Fruit fly (Drosophila melanogaster) whole organism, embryonic: ENCODE measurements around the gene CG4020.
A peak's percentile ranks its signal among the peaks of the same experiment; 100 is the strongest.

Experiments used
- Bgb ChIP-seq: fragments of 200-800 bp; sonication (Bioruptor generic); IDR thresholded peaks from 2 replicates; pipeline ENCODE4 v1.3.6; 2022; ENCODE audit warnings: missing biosample characterization, missing genetic modification characterization; ENCODE audit not compliant: partially characterized antibody
- Blimp-1 ChIP-seq: fragments of 200-800 bp; sonication (Bioruptor generic); optimal IDR thresholded peaks from 3 replicates; lab custom pipeline; 2018; ENCODE audit warnings: missing biosample characterization, missing genetic modification characterization, mild to moderate bottlenecking, moderate library complexity, missing genetic modification reagents
- Bteb2 ChIP-seq: fragments of 200-800 bp; sonication (Bioruptor generic); optimal IDR thresholded peaks from 2 replicates; lab custom pipeline; 2016; ENCODE audit warnings: missing biosample characterization, missing genetic modification characterization
- CG10431 ChIP-seq: fragments of 200-800 bp; sonication (Bioruptor generic); optimal IDR thresholded peaks from 3 replicates; lab custom pipeline; 2018; ENCODE audit warnings: missing biosample characterization, mild to moderate bottlenecking, missing genetic modification characterization
- CG12391 ChIP-seq: fragments of 200-800 bp; sonication (Bioruptor generic); optimal IDR thresholded peaks from 3 replicates; lab custom pipeline; 2018; ENCODE audit warnings: missing biosample characterization, mild to moderate bottlenecking, missing genetic modification characterization, moderate library complexity
- CG15696 ChIP-seq: fragments of 200-800 bp; sonication (Bioruptor generic); optimal IDR thresholded peaks from 2 replicates; lab custom pipeline; 2019; ENCODE audit warnings: missing biosample characterization, mild to moderate bottlenecking, missing genetic modification characterization, moderate library complexity
- CG17328 ChIP-seq: fragments of 200-800 bp; sonication (Bioruptor generic); IDR thresholded peaks from 2 replicates; pipeline ENCODE4 v1.3.6; 2022; ENCODE audit warnings: missing biosample characterization, missing genetic modification characterization
- CG17612 ChIP-seq: fragments of 200-800 bp; sonication (Bioruptor generic); IDR thresholded peaks from 2 replicates; pipeline ENCODE4 v1.3.6; 2022; ENCODE audit warnings: missing biosample characterization, missing genetic modification characterization
- CG18476 ChIP-seq: fragments of 200-800 bp; sonication (Bioruptor generic); optimal IDR thresholded peaks from 2 replicates; lab custom pipeline; 2016; ENCODE audit warnings: missing biosample characterization, mild to moderate bottlenecking, missing genetic modification characterization
- CG2875 ChIP-seq: fragments of 200-800 bp; sonication (Bioruptor generic); optimal IDR thresholded peaks from 2 replicates; lab custom pipeline; 2017; ENCODE audit warnings: missing biosample characterization, mild to moderate bottlenecking, missing genetic modification characterization, missing genetic modification reagents
- CG32532 ChIP-seq: fragments of 200-800 bp; sonication (Bioruptor generic); IDR thresholded peaks from 2 replicates; pipeline ENCODE4 v1.3.6; 2022; ENCODE audit warnings: missing biosample characterization, missing genetic modification characterization
- CG34422 ChIP-seq: fragments of 200-800 bp; sonication (Bioruptor generic); IDR thresholded peaks from 3 replicates; pipeline ENCODE4 v1.3.6; 2022; ENCODE audit warnings: missing biosample characterization, missing genetic modification characterization
- CG6813 ChIP-seq: fragments of 200-800 bp; sonication (Bioruptor generic); optimal IDR thresholded peaks from 2 replicates; lab custom pipeline; 2017; ENCODE audit warnings: missing biosample characterization, missing genetic modification characterization, mild to moderate bottlenecking, moderate library complexity, missing genetic modification reagents
- CG9609 ChIP-seq: fragments of 200-800 bp; sonication (Bioruptor generic); optimal IDR thresholded peaks from 3 replicates; lab custom pipeline; 2016; ENCODE audit warnings: missing biosample characterization, missing genetic modification characterization
- CrebB ChIP-seq: fragments of 200-800 bp; sonication (Bioruptor generic); optimal IDR thresholded peaks from 3 replicates; lab custom pipeline; 2018; ENCODE audit warnings: missing biosample characterization, mild to moderate bottlenecking, missing genetic modification characterization
- Dbx ChIP-seq: fragments of 200-800 bp; sonication (Bioruptor generic); IDR thresholded peaks from 3 replicates; pipeline ENCODE4 v1.3.6; 2022; ENCODE audit warnings: missing biosample characterization, missing genetic modification characterization
- Dfd ChIP-seq, 2 experiments: fragments of >200 bp; optimal IDR thresholded peaks; 2 replicates each; lab custom pipeline; 2017; ENCODE audit warnings: missing biosample characterization in 2 of 2, missing genetic modification characterization in 2 of 2
- Dll ChIP-seq: fragments of 200-800 bp; sonication (Bioruptor generic); IDR thresholded peaks from 4 replicates; pipeline ENCODE4 v1.3.6; 2022; ENCODE audit warnings: missing biosample characterization, missing genetic modification characterization; ENCODE audit not compliant: partially characterized antibody
- Fer1 ChIP-seq: fragments of 200-800 bp; sonication (Bioruptor generic); optimal IDR thresholded peaks from 2 replicates; lab custom pipeline; 2017; ENCODE audit warnings: missing biosample characterization, mild to moderate bottlenecking, missing genetic modification characterization
- H2.0 ChIP-seq: fragments of 200-800 bp; sonication (Bioruptor generic); IDR thresholded peaks from 2 replicates; pipeline ENCODE4 v1.3.6; 2022; ENCODE audit warnings: missing biosample characterization, missing genetic modification characterization
- Hand ChIP-seq: fragments of 200-800 bp; sonication (Bioruptor generic); optimal IDR thresholded peaks from 2 replicates; lab custom pipeline; 2017; ENCODE audit warnings: mild to moderate bottlenecking, missing biosample characterization, missing genetic modification reagents, missing genetic modification characterization
- MBD-R2 ChIP-seq: fragments of 200-800 bp; sonication (Bioruptor generic); IDR thresholded peaks from 2 replicates; pipeline ENCODE4 v1.3.6; 2022; ENCODE audit warnings: missing biosample characterization, missing genetic modification characterization
- Meics ChIP-seq: fragments of 200-800 bp; sonication (Bioruptor generic); optimal IDR thresholded peaks from 2 replicates; lab custom pipeline; 2017; ENCODE audit warnings: missing biosample characterization, mild to moderate bottlenecking, missing genetic modification characterization
- Mrtf ChIP-seq: fragments of 200-800 bp; sonication (Bioruptor generic); IDR thresholded peaks from 3 replicates; pipeline ENCODE4 v1.3.6; 2022; ENCODE audit warnings: missing biosample characterization, missing genetic modification characterization
- Ptx1 ChIP-seq: fragments of 200-800 bp; sonication (Bioruptor generic); IDR thresholded peaks from 2 replicates; pipeline ENCODE4 v1.3.6; 2022; ENCODE audit warnings: missing biosample characterization, missing genetic modification characterization
- Trl ChIP-seq, 3 experiments: fragments of >200 bp in 2 of 3; fragments of 200-800 bp in 1 of 3; sonication (Bioruptor generic) in 1 of 3; optimal IDR thresholded peaks; 2 replicates in 1 of 3; 3 replicates in 2 of 3; lab custom pipeline; 2016 to 2017; ENCODE audit warnings: missing biosample characterization in 1 of 3, missing genetic modification characterization in 1 of 3
- Xrp1 ChIP-seq: fragments of 200-800 bp; sonication (Bioruptor generic); IDR thresholded peaks from 2 replicates; pipeline ENCODE4 v1.3.6; 2022; ENCODE audit warnings: missing biosample characterization, missing genetic modification characterization
- ara ChIP-seq: fragments of 200-800 bp; sonication (Bioruptor generic); IDR thresholded peaks from 2 replicates; pipeline ENCODE4 v1.3.6; 2022; ENCODE audit warnings: missing biosample characterization, missing genetic modification characterization
- ash1 ChIP-seq: fragments of 200-800 bp; sonication (Bioruptor generic); optimal IDR thresholded peaks from 2 replicates; lab custom pipeline; 2018; ENCODE audit warnings: missing biosample characterization, mild to moderate bottlenecking, missing genetic modification characterization
- bsh ChIP-seq, 2 experiments: fragments of 200-800 bp; sonication (Bioruptor generic); optimal IDR thresholded peaks; 2 replicates each; lab custom pipeline; 2017 to 2018; ENCODE audit warnings: mild to moderate bottlenecking in 2 of 2, missing biosample characterization in 2 of 2, missing genetic modification characterization in 2 of 2, moderate library complexity in 1 of 2
- btn ChIP-seq: fragments of 200-800 bp; sonication (Bioruptor generic); optimal IDR thresholded peaks from 2 replicates; lab custom pipeline; 2016; ENCODE audit warnings: missing biosample characterization, missing genetic modification characterization
- da ChIP-seq: fragments of 200-800 bp; sonication (Bioruptor generic); optimal IDR thresholded peaks from 2 replicates; lab custom pipeline; 2016; ENCODE audit warnings: missing biosample characterization, missing genetic modification characterization
- dmrt99B ChIP-seq: fragments of 200-800 bp; sonication (Bioruptor generic); optimal IDR thresholded peaks from 2 replicates; lab custom pipeline; 2018; ENCODE audit warnings: missing biosample characterization, mild to moderate bottlenecking, missing genetic modification characterization, moderate library complexity
- dpn ChIP-seq, 2 experiments: fragments of 200-800 bp; sonication (Bioruptor generic); optimal IDR thresholded peaks; 3 replicates each; lab custom pipeline; 2016; ENCODE audit warnings: missing biosample characterization in 2 of 2, missing genetic modification characterization in 2 of 2
- emc ChIP-seq: fragments of 200-800 bp; sonication (Bioruptor generic); optimal IDR thresholded peaks from 2 replicates; lab custom pipeline; 2016; ENCODE audit warnings: missing biosample characterization, missing genetic modification characterization
- ftz-f1 ChIP-seq: fragments of 200-800 bp; sonication (Bioruptor generic); optimal IDR thresholded peaks from 2 replicates; lab custom pipeline; 2016; ENCODE audit warnings: missing biosample characterization, missing genetic modification characterization
- ind ChIP-seq: fragments of 200-800 bp; sonication (Bioruptor generic); optimal IDR thresholded peaks from 3 replicates; lab custom pipeline; 2016; ENCODE audit warnings: missing biosample characterization, missing genetic modification characterization
- kah ChIP-seq: fragments of 200-800 bp; sonication (Bioruptor generic); optimal IDR thresholded peaks from 2 replicates; lab custom pipeline; 2018; ENCODE audit warnings: missing biosample characterization, mild to moderate bottlenecking, missing genetic modification characterization
- knrl ChIP-seq: fragments of 200-800 bp; sonication (Bioruptor generic); IDR thresholded peaks from 3 replicates; pipeline ENCODE4 v1.3.6; 2022; ENCODE audit warnings: missing biosample characterization, missing genetic modification characterization; ENCODE audit not compliant: partially characterized antibody
- mld ChIP-seq: fragments of 200-800 bp; sonication (Bioruptor generic); IDR thresholded peaks from 3 replicates; pipeline ENCODE4 v1.3.6; 2022; ENCODE audit warnings: missing biosample characterization, missing genetic modification characterization; ENCODE audit not compliant: partially characterized antibody
- nau ChIP-seq: fragments of 200-800 bp; sonication (Bioruptor generic); optimal IDR thresholded peaks from 3 replicates; lab custom pipeline; 2017; ENCODE audit warnings: missing biosample characterization, mild to moderate bottlenecking, missing genetic modification characterization, missing genetic modification reagents
- nerfin-1 ChIP-seq: fragments of 200-800 bp; sonication (Bioruptor generic); optimal IDR thresholded peaks from 3 replicates; lab custom pipeline; 2019; ENCODE audit warnings: missing biosample characterization, mild to moderate bottlenecking, missing genetic modification characterization, moderate library complexity
- nerfin-2 ChIP-seq: fragments of 200-800 bp; sonication (Bioruptor generic); IDR thresholded peaks from 2 replicates; pipeline ENCODE4 v1.3.6; 2022; ENCODE audit warnings: missing biosample characterization, missing genetic modification characterization; ENCODE audit not compliant: partially characterized antibody
- org-1 ChIP-seq: fragments of 200-800 bp; sonication (Bioruptor generic); optimal IDR thresholded peaks from 2 replicates; lab custom pipeline; 2017; ENCODE audit warnings: missing biosample characterization, missing genetic modification characterization
- pzg ChIP-seq: fragments of 200-800 bp; sonication (Bioruptor generic); optimal IDR thresholded peaks from 3 replicates; lab custom pipeline; 2018; ENCODE audit warnings: missing biosample characterization, mild to moderate bottlenecking, missing genetic modification characterization, moderate library complexity
- ro ChIP-seq: fragments of 200-800 bp; sonication (Bioruptor generic); IDR thresholded peaks from 2 replicates; pipeline ENCODE4 v1.3.6; 2022; ENCODE audit warnings: missing biosample characterization, missing genetic modification characterization
- tin ChIP-seq: fragments of 200-800 bp; sonication (Bioruptor generic); optimal IDR thresholded peaks from 3 replicates; lab custom pipeline; 2016; ENCODE audit warnings: missing biosample characterization, missing genetic modification characterization
- zfh2 ChIP-seq: fragments of 200-800 bp; sonication (Bioruptor generic); optimal IDR thresholded peaks from 2 replicates; lab custom pipeline; 2016; ENCODE audit warnings: missing biosample characterization, missing genetic modification characterization

Gene CG4020

DNA sequence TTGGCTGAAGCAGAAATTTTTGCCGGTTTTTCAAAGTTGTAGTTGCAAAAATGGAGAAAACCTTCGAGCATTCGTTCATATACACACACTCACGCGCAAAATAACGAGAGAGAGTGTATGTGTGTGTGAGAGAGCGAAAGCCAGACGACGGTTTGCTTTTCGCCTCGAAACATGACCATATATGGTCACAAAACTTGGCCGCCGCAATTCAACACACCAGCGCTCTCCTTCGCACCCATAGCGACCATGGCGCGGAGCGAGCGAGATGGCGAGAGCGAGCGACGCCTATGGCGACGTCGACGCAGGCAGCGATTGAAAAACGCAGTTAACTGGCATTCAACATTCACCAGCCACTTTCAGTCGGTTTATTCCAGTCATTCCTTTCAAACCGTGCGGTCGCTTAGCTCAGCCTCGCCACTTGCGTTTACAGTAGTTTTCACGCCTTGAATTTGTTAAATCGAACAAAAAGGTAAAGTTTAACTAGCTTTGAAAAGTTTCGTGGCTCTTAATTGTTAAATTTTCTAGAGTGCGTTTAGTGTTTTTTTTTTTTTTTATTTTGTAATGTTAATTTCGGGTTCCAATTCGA is 3.8 kb upstream of the CG4020 start (continued):
- TF ChIP-seq pzg (GFP tag; lab: Kevin White, UChicago) = peak; percentile 7
- peak in 1 of 2 experiments; percentile 19 for TF ChIP-seq dpn (GFP tag; optimal IDR thresholded peaks at IDR 0.05; lab: Kevin White, UChicago)
- no peak for TF ChIP-seq zfh2 (GFP tag; lab: Kevin White, UChicago)
- TF ChIP-seq Fer1 (GFP tag; lab: Kevin White, UChicago) = peak; percentile 29
- no peak for TF ChIP-seq ro (GFP tag; lab: Robert Waterston, UW)
- TF ChIP-seq ind = no peak
- TF ChIP-seq Dbx (GFP tag; lab: Robert Waterston, UW) = peak; percentile 77; the same call in 2 of the 3 replicates
- peak; percentile 24 for TF ChIP-seq kah (GFP tag; lab: Kevin White, UChicago)
- TF ChIP-seq CG18476 = peak; percentile 51
- TF ChIP-seq Blimp-1 (GFP tag; lab: Kevin White, UChicago) = no peak
- TF ChIP-seq Xrp1 (GFP tag; lab: Robert Waterston, UW) = peak; percentile 34; the same call in 1 of the 2 replicates
- TF ChIP-seq H2.0 (GFP tag; lab: Robert Waterston, UW) = no peak
- no peak for TF ChIP-seq Ptx1 (GFP tag; lab: Robert Waterston, UW)
- no peak for TF ChIP-seq tin (GFP tag; lab: Kevin White, UChicago)
- no peak for TF ChIP-seq bsh (GFP tag; optimal IDR thresholded peaks at IDR 0.05; lab: Kevin White, UChicago)
- TF ChIP-seq Bteb2 = no peak
- TF ChIP-seq CG34422 (GFP tag; lab: Robert Waterston, UW) = peak; percentile 71; the same call in 2 of the 3 replicates
- peak; percentile 26 for TF ChIP-seq CG9609 (GFP tag; lab: Kevin White, UChicago)
- peak; percentile 29 for TF ChIP-seq nerfin-1 (tag; lab: Kevin White, UChicago)
- TF ChIP-seq MBD-R2 = peak; percentile 14; the same call in 1 of the 2 replicates
- TF ChIP-seq btn (GFP tag; lab: Kevin White, UChicago) = no peak
- TF ChIP-seq knrl (GFP tag; lab: Robert Waterston, UW) = 0 out of 3 replicates have a peak, but pooled peaks have one; percentile 22
- no peak for TF ChIP-seq CG17612 (GFP tag; lab: Robert Waterston, UW)
- no peak for TF ChIP-seq mld (GFP tag; lab: Robert Waterston, UW)
- TF ChIP-seq Dll (GFP tag; lab: Robert Waterston, UW) = 0 out of 4 replicates have a peak, but pooled peaks have one; percentile 34
- TF ChIP-seq CG32532 (GFP tag; lab: Robert Waterston, UW) = 0 out of 2 replicates have a peak, but pooled peaks have one; percentile 18
- peak; percentile 57; the same call in 1 of the 3 replicates for TF ChIP-seq Mrtf (GFP tag; lab: Robert Waterston, UW)
- peak; percentile 45; the same call in 1 of the 2 replicates for TF ChIP-seq Bgb (GFP tag; lab: Robert Waterston, UW)
- TF ChIP-seq CG12391 (tag; lab: Kevin White, UChicago) = peak; percentile 18
- no peak for TF ChIP-seq nerfin-2
- TF ChIP-seq nau (GFP tag; lab: Kevin White, UChicago) = no peak
- TF ChIP-seq org-1 (GFP tag; lab: Kevin White, UChicago) = no peak
- peak; percentile 22 for TF ChIP-seq Meics (GFP tag; lab: Kevin White, UChicago)
- peak; percentile 45 for TF ChIP-seq ash1 (GFP tag; lab: Kevin White, UChicago)
- TF ChIP-seq Hand (GFP tag; lab: Kevin White, UChicago) = no peak
- TF ChIP-seq Trl (optimal IDR thresholded peaks at IDR 0.05; lab: Kevin White, UChicago) = peak; percentile 65
- peak; percentile 29 for TF ChIP-seq Trl (GFP tag; optimal IDR thresholded peaks at IDR 0.05; lab: Kevin White, UChicago)
- no peak for TF ChIP-seq CrebB (tag; lab: Kevin White, UChicago)
- no peak for TF ChIP-seq emc (GFP tag; lab: Kevin White, UChicago)
- peak; percentile 29; the same call in 1 of the 2 replicates for TF ChIP-seq ara (GFP tag; lab: Robert Waterston, UW)
- peak; percentile 45 for TF ChIP-seq CG6813 (GFP tag; lab: Kevin White, UChicago)
- no peak for TF ChIP-seq CG15696 (tag; lab: Kevin White, UChicago)
- TF ChIP-seq ftz-f1 (GFP tag; lab: Kevin White, UChicago) = peak; percentile 86
- peak; percentile 51 for TF ChIP-seq CG2875 (GFP tag; lab: Kevin White, UChicago)
- TF ChIP-seq CG10431 (GFP tag; lab: Kevin White, UChicago) = peak; percentile 39
- peak; percentile 31 for TF ChIP-seq dmrt99B
- no peak for TF ChIP-seq CG17328 (GFP tag; lab: Robert Waterston, UW)
- TF ChIP-seq da (GFP tag; lab: Kevin White, UChicago) = peak; percentile 5
- TF ChIP-seq Dfd (GFP tag; optimal IDR thresholded peaks at IDR 0.05; lab: Kevin White, UChicago) = no peak
